Worm (Caenorhabditis elegans) whole organism, L3 larva: ENCODE measurements around the gene Y54G2A.36.

Experiments used
- R02D3.7 ChIP-seq: fragments of 150-350 bp; optimal IDR thresholded peaks from 2 replicates; lab custom pipeline; 2014; ENCODE audit warnings: missing biosample characterization, missing genetic modification characterization
- ZK546.5 ChIP-seq: sonication (generic microtip); optimal IDR thresholded peaks from 2 replicates; lab custom pipeline; 2017; ENCODE audit warnings: missing biosample characterization, missing genetic modification characterization
- ama-1 ChIP-seq: fragments of 150-350 bp; optimal IDR thresholded peaks from 2 replicates; lab custom pipeline; 2018
- ceh-16 ChIP-seq: sonication (generic microtip); optimal IDR thresholded peaks from 2 replicates; lab custom pipeline; 2017; ENCODE audit warnings: missing biosample characterization, missing genetic modification characterization
- ceh-82 ChIP-seq: fragments of 150-350 bp; optimal IDR thresholded peaks from 2 replicates; lab custom pipeline; 2014; ENCODE audit warnings: missing biosample characterization, missing genetic modification characterization
- ceh-9 ChIP-seq: sonication (generic microtip); optimal IDR thresholded peaks from 2 replicates; lab custom pipeline; 2018; ENCODE audit warnings: missing biosample characterization, missing genetic modification characterization
- egl-5 ChIP-seq: fragments of 150-350 bp; optimal IDR thresholded peaks from 2 replicates; lab custom pipeline; 2017; ENCODE audit warnings: missing biosample characterization, missing genetic modification reagents, missing genetic modification characterization, inconsistent platforms
- elt-1 ChIP-seq: fragments of 150-350 bp; optimal IDR thresholded peaks from 2 replicates; lab custom pipeline; 2014; ENCODE audit warnings: missing biosample characterization, missing genetic modification characterization
- elt-2 ChIP-seq: sonication (generic microtip); optimal IDR thresholded peaks from 2 replicates; lab custom pipeline; 2016; ENCODE audit warnings: missing genetic modification reagents, mild to moderate bottlenecking, missing genetic modification characterization, missing compliant biosample characterization
- elt-3 ChIP-seq, 3 experiments: fragments of 150-350 bp in 1 of 3; sonication (generic microtip) in 2 of 3; optimal IDR thresholded peaks; 2 replicates in 2 of 3; 4 replicates in 1 of 3; lab custom pipeline; 2014 to 2017; ENCODE audit warnings: missing biosample characterization in 3 of 3, missing genetic modification characterization in 3 of 3
- eor-1 ChIP-seq, 2 experiments: fragments of 150-350 bp; optimal IDR thresholded peaks; 2 replicates each; lab custom pipeline; 2014 to 2018; ENCODE audit warnings: missing biosample characterization in 2 of 2, missing genetic modification characterization in 2 of 2
- fkh-10 ChIP-seq: sonication (generic microtip); optimal IDR thresholded peaks from 2 replicates; lab custom pipeline; 2017; ENCODE audit warnings: missing biosample characterization, missing genetic modification reagents, missing genetic modification characterization
- fos-1 ChIP-seq: fragments of 150-350 bp; optimal IDR thresholded peaks from 2 replicates; lab custom pipeline; 2014; ENCODE audit warnings: missing biosample characterization, missing genetic modification characterization
- jun-1 ChIP-seq: fragments of 150-350 bp; optimal IDR thresholded peaks from 2 replicates; lab custom pipeline; 2014; ENCODE audit warnings: missing biosample characterization, missing genetic modification reagents, missing genetic modification characterization
- lin-15B ChIP-seq: fragments of 150-350 bp; optimal IDR thresholded peaks from 2 replicates; lab custom pipeline; 2014; ENCODE audit warnings: missing biosample characterization, missing genetic modification characterization
- lsy-12 ChIP-seq: sonication (generic microtip); optimal IDR thresholded peaks from 2 replicates; lab custom pipeline; 2016; ENCODE audit warnings: mild to moderate bottlenecking, missing genetic modification characterization, missing compliant biosample characterization
- mdl-1 ChIP-seq: fragments of 150-350 bp; optimal IDR thresholded peaks from 2 replicates; lab custom pipeline; 2014; ENCODE audit warnings: missing biosample characterization, missing genetic modification characterization
- nfya-1 ChIP-seq: sonication (generic microtip); optimal IDR thresholded peaks from 2 replicates; lab custom pipeline; 2017; ENCODE audit warnings: missing genetic modification characterization, mild to moderate bottlenecking, missing compliant biosample characterization, antibody characterized with exemption, moderate library complexity; ENCODE audit not compliant: insufficient read depth
- nhr-12 ChIP-seq: fragments of 150-350 bp; optimal IDR thresholded peaks from 2 replicates; lab custom pipeline; 2014; ENCODE audit warnings: missing biosample characterization, missing genetic modification characterization
- nhr-23 ChIP-seq: fragments of 150-350 bp; optimal IDR thresholded peaks from 2 replicates; lab custom pipeline; 2014; ENCODE audit warnings: missing biosample characterization, missing genetic modification reagents, missing genetic modification characterization
- nhr-76 ChIP-seq: fragments of 150-350 bp; sonication (generic microtip); optimal IDR thresholded peaks from 5 replicates; lab custom pipeline; 2014; ENCODE audit warnings: missing biosample characterization, missing genetic modification characterization
- nhr-77 ChIP-seq: fragments of 150-350 bp; optimal IDR thresholded peaks from 2 replicates; lab custom pipeline; 2014; ENCODE audit warnings: missing biosample characterization, missing genetic modification characterization
- pha-4 ChIP-seq: fragments of 150-350 bp; optimal IDR thresholded peaks from 2 replicates; lab custom pipeline; 2014; ENCODE audit warnings: missing biosample characterization, missing genetic modification reagents, missing genetic modification characterization
- pqm-1 ChIP-seq: fragments of 150-350 bp; optimal IDR thresholded peaks from 2 replicates; lab custom pipeline; 2017; ENCODE audit warnings: missing biosample characterization, missing genetic modification characterization, inconsistent platforms
- sea-2 ChIP-seq: fragments of 150-350 bp; sonication (generic microtip); optimal IDR thresholded peaks from 4 replicates; lab custom pipeline; 2014; ENCODE audit warnings: missing biosample characterization, missing genetic modification reagents, missing genetic modification characterization
- tbx-2 ChIP-seq: sonication (generic microtip); optimal IDR thresholded peaks from 2 replicates; lab custom pipeline; 2016; ENCODE audit warnings: mild to moderate bottlenecking, missing genetic modification characterization, missing compliant biosample characterization
- unc-39 ChIP-seq: sonication (generic microtip); optimal IDR thresholded peaks from 4 replicates; lab custom pipeline; 2017; ENCODE audit warnings: missing biosample characterization, missing genetic modification characterization
- unc-62 ChIP-seq: fragments of 150-350 bp; sonication (generic microtip); optimal IDR thresholded peaks from 4 replicates; lab custom pipeline; 2014; ENCODE audit warnings: missing biosample characterization, missing genetic modification reagents, missing genetic modification characterization
- zag-1 ChIP-seq: fragments of 150-350 bp; optimal IDR thresholded peaks from 2 replicates; lab custom pipeline; 2014; ENCODE audit warnings: missing biosample characterization, missing genetic modification characterization
- ztf-4 ChIP-seq: fragments of 150-350 bp; optimal IDR thresholded peaks from 2 replicates; lab custom pipeline; 2014; ENCODE audit warnings: missing biosample characterization, missing genetic modification characterization

The Y54G2A.36 gene

DNA sequence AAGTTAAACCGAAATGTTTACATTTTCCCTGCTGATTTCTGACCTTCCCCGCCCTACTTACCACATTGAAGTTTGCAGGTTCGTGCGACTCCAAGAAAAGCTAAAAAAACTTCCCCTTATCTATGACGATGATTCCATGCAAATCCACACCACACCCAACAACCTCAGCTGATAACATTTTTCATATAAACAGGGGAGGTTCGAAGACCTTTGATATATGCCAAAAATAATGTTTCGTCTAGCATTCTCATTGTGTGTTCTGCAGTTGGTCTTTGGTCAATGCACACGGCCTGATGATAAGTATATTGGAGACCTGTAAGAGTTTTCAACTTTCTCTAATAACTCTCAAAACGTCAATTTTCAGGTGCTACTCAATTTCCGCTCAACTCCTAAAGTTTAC, 43.3 kb upstream of the Y54G2A.36 start:
- peak; percentile 67 for TF ChIP-seq pqm-1
- TF ChIP-seq fos-1 (tag; lab: Kevin White, UChicago): no peak
- peak; percentile 83 for TF ChIP-seq elt-2 (tag; lab: Kevin White, UChicago)
- TF ChIP-seq, all 47 proteins: peak for 2

DNA sequence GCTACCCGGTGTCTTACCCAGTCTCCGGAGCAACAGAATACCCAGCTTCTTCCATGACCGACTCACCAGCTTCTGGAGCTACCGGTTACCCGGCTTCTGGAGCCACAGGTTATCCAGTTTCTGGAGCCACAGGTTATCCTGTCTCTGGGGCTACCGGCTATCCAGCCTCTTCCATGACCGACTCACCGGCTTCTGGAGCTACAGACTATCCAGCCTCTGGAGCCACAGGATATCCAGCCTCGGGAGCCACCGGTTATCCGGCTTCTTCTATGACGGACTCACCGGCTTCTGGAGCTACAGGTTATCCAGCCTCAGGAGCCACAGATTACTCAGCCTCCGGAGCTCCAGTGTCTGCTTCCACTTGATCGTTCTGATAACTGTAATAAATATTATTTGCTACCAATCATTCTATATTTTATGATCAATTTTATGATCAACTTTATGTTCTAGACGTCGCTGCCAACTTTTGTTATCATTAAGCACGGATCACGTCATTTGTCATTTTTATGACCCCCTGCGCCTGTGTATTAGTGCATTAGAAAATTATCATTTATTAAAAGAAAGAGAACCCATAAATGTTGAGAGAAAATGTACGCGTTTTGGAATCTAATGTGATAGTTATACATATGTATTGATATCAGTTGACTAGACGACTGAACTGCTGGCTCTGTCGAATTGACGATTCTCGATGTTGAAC, 42.3 kb upstream of the Y54G2A.36 start:
- TF ChIP-seq ceh-16 (tag; lab: Kevin White, UChicago): no peak
- no peak for TF ChIP-seq lin-15B (tag; lab: Kevin White, UChicago)
- no peak for TF ChIP-seq mdl-1
- TF ChIP-seq tbx-2 (tag; lab: Kevin White, UChicago): no peak
- TF ChIP-seq elt-2 (tag; lab: Kevin White, UChicago): peak; percentile 93
- peak; percentile 12 for TF ChIP-seq jun-1 (tag; lab: Kevin White, UChicago)
- peak; percentile 95 for TF ChIP-seq pqm-1

DNA sequence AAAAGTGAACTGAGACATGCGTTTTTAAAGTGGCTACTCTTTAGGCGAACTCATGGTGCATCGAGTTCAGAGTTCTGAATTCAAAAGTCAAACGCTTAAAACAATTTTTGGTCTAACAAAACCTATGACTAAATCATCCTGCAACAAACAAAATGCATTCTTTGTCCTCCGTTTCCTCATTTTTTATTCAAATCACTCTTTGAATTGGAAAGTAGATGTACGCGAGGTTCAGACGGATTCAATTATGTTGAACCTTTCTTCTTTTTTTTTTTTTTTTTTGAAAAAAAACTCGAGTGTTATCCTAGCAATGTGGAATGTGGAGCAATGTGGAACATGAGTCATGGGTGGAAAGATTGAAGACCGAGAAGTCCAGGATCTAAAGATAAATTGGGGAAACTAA, 38.8 kb upstream of the Y54G2A.36 start:
- no peak for TF ChIP-seq elt-3 (tag; optimal IDR thresholded peaks at IDR 0.05; lab: Kevin White, UChicago)
- TF ChIP-seq fkh-10 (GFP tag; lab: Kevin White, UChicago): peak; percentile 83

DNA sequence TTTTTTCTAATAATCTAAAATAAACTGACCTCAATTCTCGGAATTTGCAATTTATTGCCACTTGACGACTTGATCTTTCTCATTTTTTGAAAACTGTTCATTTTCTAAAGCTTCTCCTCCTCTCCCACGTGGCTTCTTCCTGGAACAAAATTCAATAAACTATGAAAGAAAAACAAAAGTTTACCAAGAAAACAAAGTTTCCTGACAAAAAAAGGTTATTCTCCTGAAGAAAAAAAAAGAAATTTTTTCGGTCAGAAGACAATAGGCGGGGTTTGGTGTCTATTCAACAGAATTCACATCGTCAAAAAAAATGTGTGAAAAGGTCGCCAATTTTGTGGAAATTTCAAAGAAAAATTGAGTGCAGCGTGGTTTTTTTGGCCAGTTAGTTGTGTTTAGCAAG, 32.8 kb upstream of the Y54G2A.36 start, which contains the start of gene Y54G2A.16:
Y54G2A.16 (minus strand) TSS at position 101 of the 400 bp plus-strand sequence.
- no peak for TF ChIP-seq mdl-1
- TF ChIP-seq ceh-9: no peak
- no peak for TF ChIP-seq ztf-4
- no peak for TF ChIP-seq sea-2 (GFP tag; lab: Kevin White, UChicago)
- no peak for TF ChIP-seq nhr-77 (tag; lab: Kevin White, UChicago)
- TF ChIP-seq tbx-2 (tag; lab: Kevin White, UChicago): no peak
- no peak for TF ChIP-seq lin-15B (tag; lab: Kevin White, UChicago)
- TF ChIP-seq nfya-1 (tag; lab: Kevin White, UChicago): no peak
- TF ChIP-seq pha-4 (tag; lab: Kevin White, UChicago): no peak
- no peak for TF ChIP-seq elt-1 (tag; lab: Kevin White, UChicago)
- TF ChIP-seq nhr-12 (tag; lab: Kevin White, UChicago): no peak
- TF ChIP-seq nhr-76 (tag; lab: Kevin White, UChicago): no peak
- no peak for TF ChIP-seq lsy-12
- TF ChIP-seq unc-62 (GFP tag; lab: Kevin White, UChicago): no peak
- TF ChIP-seq zag-1 (tag; lab: Kevin White, UChicago): no peak
- no peak for TF ChIP-seq ZK546.5 (tag; lab: Kevin White, UChicago)

DNA sequence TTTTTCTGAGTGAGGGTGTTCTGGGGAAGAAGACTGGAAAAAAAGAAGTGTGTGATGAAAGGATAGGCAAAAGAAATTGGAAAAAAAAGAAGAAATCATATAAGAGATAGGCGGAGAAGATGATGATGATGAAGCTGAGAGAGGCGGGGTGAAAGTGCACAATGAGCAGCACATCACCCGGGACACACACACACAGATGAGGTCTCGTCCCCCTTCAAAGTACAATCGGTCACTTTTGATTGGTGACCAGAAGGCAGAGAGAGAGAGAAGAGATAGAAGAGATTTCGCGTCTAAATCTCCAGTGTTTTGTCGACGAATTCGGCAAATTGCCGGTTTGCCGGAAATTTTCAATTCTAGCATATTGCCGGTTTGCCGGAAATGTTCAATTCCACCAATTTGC, 12.2 kb upstream of the Y54G2A.36 start:
- peak; percentile 37 for TF ChIP-seq nfya-1 (tag; lab: Kevin White, UChicago)
- no peak for TF ChIP-seq unc-62 (GFP tag; lab: Kevin White, UChicago)

DNA sequence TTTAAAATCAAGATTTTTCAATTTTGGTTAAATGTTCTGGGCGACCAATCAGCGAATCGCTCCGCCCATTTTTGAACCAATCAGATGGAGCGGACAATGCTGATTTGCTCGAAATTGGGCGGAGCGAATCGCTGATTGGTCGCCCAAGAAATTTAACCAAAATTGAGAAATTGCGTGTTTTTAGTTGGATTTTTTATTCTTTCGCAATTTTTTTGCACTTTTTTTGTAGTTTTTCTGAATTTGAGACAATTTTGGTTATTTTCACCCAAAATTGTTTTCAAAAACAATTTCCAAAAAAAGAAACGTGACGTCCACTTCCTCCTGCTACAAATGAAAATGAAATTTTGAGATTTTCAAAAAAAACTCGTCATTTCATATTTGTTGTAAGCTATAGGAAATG, 10.8 kb upstream of the Y54G2A.36 start, which contains the start of gene dml-1:
dml-1 (plus strand) TSS at position 301 of the 400 bp plus-strand sequence.
- TF ChIP-seq nfya-1 (tag; lab: Kevin White, UChicago) (peak; percentile 36), elt-3 (tag; optimal IDR thresholded peaks at IDR 0.05; lab: Kevin White, UChicago) (no peak), zag-1 (tag; lab: Kevin White, UChicago) (no peak)

DNA sequence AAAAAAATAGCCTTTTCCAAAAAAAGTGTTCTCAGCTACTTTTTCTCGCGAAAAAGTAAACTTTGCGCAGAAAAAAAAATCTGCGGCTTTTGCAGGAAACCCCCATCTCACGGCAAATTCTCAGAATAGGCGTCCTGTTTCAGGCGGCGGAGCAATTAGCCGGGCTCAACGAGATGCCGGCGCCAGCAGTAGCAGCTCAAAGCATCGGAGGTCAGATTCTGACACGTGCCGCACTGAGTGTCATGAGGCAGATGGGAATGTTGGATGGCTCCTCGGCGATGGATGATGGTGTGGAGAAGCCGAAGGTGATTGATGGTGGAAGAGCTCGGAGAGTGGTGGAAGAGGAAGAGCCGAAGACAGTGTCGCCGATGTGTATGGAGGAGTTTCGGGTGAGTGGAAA, 10.2 kb upstream of the Y54G2A.36 start:
- TF ChIP-seq ceh-82: no peak
- TF ChIP-seq nhr-12 (tag; lab: Kevin White, UChicago): no peak
- TF ChIP-seq eor-1 (tag; optimal IDR thresholded peaks at IDR 0.05; lab: Kevin White, UChicago): no peak
- no peak for TF ChIP-seq ama-1
- TF ChIP-seq jun-1 (tag; lab: Kevin White, UChicago): no peak
- TF ChIP-seq elt-1 (tag; lab: Kevin White, UChicago): no peak
- no peak for TF ChIP-seq nfya-1 (tag; lab: Kevin White, UChicago)
- no peak for TF ChIP-seq mdl-1
- TF ChIP-seq nhr-23 (tag; lab: Kevin White, UChicago): no peak
- no peak for TF ChIP-seq elt-3 (tag; optimal IDR thresholded peaks at IDR 0.05; lab: Kevin White, UChicago)
- TF ChIP-seq fos-1 (tag; lab: Kevin White, UChicago): no peak
- no peak for TF ChIP-seq unc-39
- no peak for TF ChIP-seq egl-5
- TF ChIP-seq elt-2 (tag; lab: Kevin White, UChicago): no peak
- no peak for TF ChIP-seq R02D3.7 (tag; lab: Kevin White, UChicago)
- TF ChIP-seq nhr-77 (tag; lab: Kevin White, UChicago): no peak
